Worm (Caenorhabditis elegans): Measurements from ENCODE around the gene srz-90.

ce11 chrV:17558377-17558776 is 30.5 kb downstream of the srz-90 start, which contains the start of gene fbxa-174:
- TF ChIP-seq him-1 (tag; optimal IDR thresholded peaks at IDR 0.05) (no peak), W03F9.2 (tag; optimal IDR thresholded peaks at IDR 0.05) (no peak), dao-5 (tag; optimal IDR thresholded peaks at IDR 0.05) (no peak)
